Worm (Caenorhabditis elegans) whole organism, mixed stage, embryonic: ENCODE measurements around the gene F12E12.1.

Source experiments
- blmp-1 ChIP-seq: fragments of 150-350 bp; optimal IDR thresholded peaks from 2 replicates; lab custom pipeline; 2014; ENCODE audit warnings: missing biosample characterization, missing genetic modification characterization
- mls-2 ChIP-seq: sonication (generic microtip); optimal IDR thresholded peaks from 2 replicates; lab custom pipeline; 2016; ENCODE audit warnings: mild to moderate bottlenecking, missing genetic modification characterization, moderate library complexity, missing compliant biosample characterization
- nhr-2 ChIP-seq: fragments of 150-350 bp; optimal IDR thresholded peaks from 2 replicates; lab custom pipeline; 2014; ENCODE audit warnings: missing biosample characterization, missing genetic modification characterization
- nhr-28 ChIP-seq: fragments of 150-350 bp; optimal IDR thresholded peaks from 2 replicates; lab custom pipeline; 2014; ENCODE audit warnings: missing biosample characterization, missing genetic modification characterization
- unc-62 ChIP-seq: fragments of 150-350 bp; optimal IDR thresholded peaks from 2 replicates; lab custom pipeline; 2014; ENCODE audit warnings: missing biosample characterization, missing genetic modification reagents, missing genetic modification characterization
- ztf-11 ChIP-seq: fragments of 150-350 bp; optimal IDR thresholded peaks from 2 replicates; lab custom pipeline; 2014; ENCODE audit warnings: missing biosample characterization, missing genetic modification characterization

ce11 chrII:3727996-3728395 lies 13.7 kb upstream of the F12E12.1 start, which contains the start of gene C46E10.8:
- TF ChIP-seq blmp-1 (no peak), unc-62 (GFP tag; lab: Kevin White, UChicago) (no peak), nhr-28 (tag; lab: Kevin White, UChicago) (no peak), nhr-2 (tag; lab: Kevin White, UChicago) (no peak), mls-2 (tag; lab: Kevin White, UChicago) (no peak), ztf-11 (no peak)
